Worm (Caenorhabditis elegans) whole organism, L1 larva: ENCODE results near the gene C33G8.13.

ENCODE experiments used
- ces-1 ChIP-seq: fragments of 150-350 bp; optimal IDR thresholded peaks from 2 replicates; lab custom pipeline; 2014; ENCODE audit warnings: missing biosample characterization, missing genetic modification reagents, missing genetic modification characterization
- egl-27 ChIP-seq, 2 experiments: fragments of 150-350 bp in 1 of 2; sonication (generic microtip); optimal IDR thresholded peaks; 3 replicates each; lab custom pipeline; 2017 to 2018; ENCODE audit warnings: missing biosample characterization in 2 of 2, missing genetic modification characterization in 2 of 2, missing genetic modification reagents in 2 of 2
- elt-3 ChIP-seq, 6 experiments: fragments of 150-350 bp in 1 of 6; sonication (generic microtip); optimal IDR thresholded peaks; 2 replicates each; lab custom pipeline; 2017 to 2018; ENCODE audit warnings: missing biosample characterization in 6 of 6, missing genetic modification characterization in 6 of 6, inconsistent platforms in 1 of 6
- fkh-10 ChIP-seq: sonication (generic microtip); optimal IDR thresholded peaks from 2 replicates; lab custom pipeline; 2017; ENCODE audit warnings: missing biosample characterization, missing genetic modification reagents, missing genetic modification characterization
- lin-13 ChIP-seq: fragments of 150-350 bp; optimal IDR thresholded peaks from 2 replicates; lab custom pipeline; 2014; ENCODE audit warnings: missing biosample characterization, missing genetic modification reagents, missing genetic modification characterization
- mdl-1 ChIP-seq, 2 experiments: fragments of 150-350 bp; optimal IDR thresholded peaks; 2 replicates each; lab custom pipeline; 2014 to 2017; ENCODE audit warnings: missing biosample characterization in 2 of 2, missing genetic modification characterization in 2 of 2, inconsistent platforms in 1 of 2
- nhr-85 ChIP-seq: sonication (generic microtip); peaks from one replicate; lab custom pipeline; 2016; ENCODE audit warnings: missing genetic modification characterization, inconsistent platforms, missing compliant biosample characterization

- TF ChIP-seq lin-13 (GFP tag; lab: Kevin White, UChicago) (no peak), mdl-1 (tag; optimal IDR thresholded peaks at IDR 0.05; lab: Kevin White, UChicago) (no peak), ces-1 (GFP tag; lab: Kevin White, UChicago) (no peak), nhr-85 (tag; lab: Kevin White, UChicago) (no peak), egl-27 (tag; optimal IDR thresholded peaks at IDR 0.05; lab: Kevin White, UChicago) (no peak), fkh-10 (no peak), elt-3 (tag; optimal IDR thresholded peaks at IDR 0.05; lab: Kevin White, UChicago) (no peak)
These were observed 7.2 kb upstream of the C33G8.13 start for ce11 chrV:7022981-7023380.
